Worm (Caenorhabditis elegans): ENCODE data around the gene T06E8.8.

The T06E8.8 gene

DNA sequence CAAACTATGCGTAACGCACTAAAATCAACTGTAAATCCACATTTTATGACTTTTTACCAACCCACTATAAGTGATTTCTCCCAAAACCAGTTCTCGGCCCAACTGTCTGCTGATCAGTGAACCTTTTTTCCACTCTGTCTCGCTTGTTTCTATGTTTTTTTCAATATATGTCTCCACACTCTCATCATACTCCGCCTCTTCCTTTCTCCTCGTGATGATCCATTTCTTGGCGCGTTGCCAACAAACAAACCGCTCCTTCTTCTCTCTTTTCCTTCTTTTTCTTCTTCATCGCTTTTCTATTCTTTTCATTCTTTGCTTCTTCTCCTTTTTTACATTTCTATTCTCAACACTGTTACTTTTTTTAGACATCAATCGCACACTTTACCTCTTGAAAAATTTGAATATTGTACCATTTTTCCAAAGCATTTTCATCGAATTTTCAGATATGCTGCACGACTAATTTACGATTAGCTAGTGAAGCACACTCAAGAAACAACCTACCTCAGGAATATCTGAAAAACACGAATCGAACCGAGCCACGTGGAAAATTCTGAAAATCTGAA, at the start of gene T06E8.8:
TSS of gene T06E8.8 (plus strand) at position 513 of the 563 bp plus-strand sequence.
- TF ChIP-seq ztf-7 (tag; optimal IDR thresholded peaks at IDR 0.05): no peak
- TF ChIP-seq nhr-48 (tag; optimal IDR thresholded peaks at IDR 0.05): peak; percentile 63
- no peak for TF ChIP-seq ceh-44 (GFP tag; IDR thresholded peaks at IDR 0.05)
- no peak for TF ChIP-seq nhr-10 (tag; optimal IDR thresholded peaks at IDR 0.05)
- TF ChIP-seq sdz-12 (GFP tag; optimal IDR thresholded peaks at IDR 0.05): no peak
- peak; percentile 64 for TF ChIP-seq hmg-1.1 (GFP tag; IDR thresholded peaks at IDR 0.05)
- TF ChIP-seq T20F7.1 (GFP tag; optimal IDR thresholded peaks at IDR 0.05): peak; percentile 3
- no peak for TF ChIP-seq skn-1 (tag; optimal IDR thresholded peaks at IDR 0.05)
- TF ChIP-seq nhr-77 (tag; optimal IDR thresholded peaks at IDR 0.05): no peak
- TF ChIP-seq lim-7 (GFP tag; IDR thresholded peaks at IDR 0.05): no peak
- TF ChIP-seq php-3 (GFP tag; IDR thresholded peaks at IDR 0.05): no peak
- no peak for TF ChIP-seq zfp-2 (tag; optimal IDR thresholded peaks at IDR 0.05)
- TF ChIP-seq cey-2 (tag; optimal IDR thresholded peaks at IDR 0.05; ENCODE audit: borderline replicate concordance, insufficient read depth): no peak
- no peak for TF ChIP-seq D1046.2 (GFP tag; IDR thresholded peaks at IDR 0.05)
- TF ChIP-seq hif-1 (tag; optimal IDR thresholded peaks at IDR 0.05): no peak
- TF ChIP-seq ztf-11 (tag; optimal IDR thresholded peaks at IDR 0.05): no peak
- no peak for TF ChIP-seq fkh-10 (GFP tag; optimal IDR thresholded peaks at IDR 0.05)
- TF ChIP-seq ceh-20 (GFP tag; IDR thresholded peaks at IDR 0.05): no peak
- no peak for TF ChIP-seq snpc-1.2 (GFP tag; IDR thresholded peaks at IDR 0.05)
- TF ChIP-seq nhr-11 (tag; optimal IDR thresholded peaks at IDR 0.05): peak; percentile 70
- TF ChIP-seq dmd-6 (GFP tag; IDR thresholded peaks at IDR 0.05): peak; percentile 66
- peak; percentile 3 for TF ChIP-seq gei-8 (GFP tag; optimal IDR thresholded peaks at IDR 0.05)
- TF ChIP-seq daf-16 (GFP tag; optimal IDR thresholded peaks at IDR 0.05): peak in 1 of 2 experiments; percentile 12
- TF ChIP-seq daf-16 (tag; optimal IDR thresholded peaks at IDR 0.05): no peak
- TF ChIP-seq ces-1 (GFP tag; optimal IDR thresholded peaks at IDR 0.05): no peak
- TF ChIP-seq dve-1 (tag; optimal IDR thresholded peaks at IDR 0.05; ENCODE audit: insufficient read depth): peak; percentile 67
- TF ChIP-seq daf-19 (GFP tag; conservative IDR thresholded peaks at IDR 0.05): no peak
- no peak for TF ChIP-seq spr-3 (GFP tag; optimal IDR thresholded peaks at IDR 0.05)
- TF ChIP-seq aly-2 (tag; optimal IDR thresholded peaks at IDR 0.05): no peak
- TF ChIP-seq rbr-2 (tag; optimal IDR thresholded peaks at IDR 0.05): peak; percentile 39
- no peak for TF ChIP-seq nhr-41 (GFP tag; IDR thresholded peaks at IDR 0.05)
- TF ChIP-seq F49E8.2 (tag; optimal IDR thresholded peaks at IDR 0.05; ENCODE audit: borderline replicate concordance): no peak
- no peak for TF ChIP-seq fos-1 (tag; optimal IDR thresholded peaks at IDR 0.05)
- no peak for TF ChIP-seq unc-39 (tag; optimal IDR thresholded peaks at IDR 0.05)
- no peak for TF ChIP-seq attf-4 (tag; optimal IDR thresholded peaks at IDR 0.05)
- no peak for TF ChIP-seq arid-1 (GFP tag; conservative IDR thresholded peaks at IDR 0.05)
- TF ChIP-seq unc-130 (GFP tag; optimal IDR thresholded peaks at IDR 0.05): no peak
- no peak for TF ChIP-seq nhr-111 (GFP tag; optimal IDR thresholded peaks at IDR 0.05)
- no peak for TF ChIP-seq Y105C5A.15 (GFP tag; IDR thresholded peaks at IDR 0.05)
- TF ChIP-seq duxl-1 (tag; optimal IDR thresholded peaks at IDR 0.05; ENCODE audit: poor library complexity): no peak
- no peak for TF ChIP-seq nhr-76 (tag; optimal IDR thresholded peaks at IDR 0.05)
- no peak for TF ChIP-seq jun-1 (tag; optimal IDR thresholded peaks at IDR 0.05)
- no peak for TF ChIP-seq tag-97 (GFP tag; IDR thresholded peaks at IDR 0.05)
- TF ChIP-seq pqm-1 (tag; optimal IDR thresholded peaks at IDR 0.05): no peak
- TF ChIP-seq lin-38 (GFP tag; IDR thresholded peaks at IDR 0.05): no peak
- no peak for TF ChIP-seq lin-15B (tag; optimal IDR thresholded peaks at IDR 0.05)
- no peak for TF ChIP-seq Y75B8A.6 (GFP tag; IDR thresholded peaks at IDR 0.05)
- peak; percentile 81 for TF ChIP-seq hlh-11 (tag; optimal IDR thresholded peaks at IDR 0.05)
- TF ChIP-seq nhr-42 (GFP tag; IDR thresholded peaks at IDR 0.05): no peak
- no peak for TF ChIP-seq dpl-1 (GFP tag; optimal IDR thresholded peaks at IDR 0.05)
- peak; percentile 61; the same call in 1 of the 2 replicates for TF ChIP-seq tra-1 (GFP tag; IDR thresholded peaks at IDR 0.05)

Data from whole organism, L4 larva.